Fruit fly (Drosophila melanogaster): ENCODE results near the gene meru.

The meru gene

dm6 chr3L:15826347-15826984 is 17.4 kb downstream of the meru start, which contains the start of the genes DCP2 and dbo (continued):
- TF ChIP-seq CG18619 (GFP tag; optimal IDR thresholded peaks at IDR 0.05) (peak; percentile 70), toy (GFP tag; IDR thresholded peaks at IDR 0.05) (peak; percentile 56), org-1 (GFP tag; optimal IDR thresholded peaks at IDR 0.05) (no peak), CG11696 (GFP tag; IDR thresholded peaks at IDR 0.05) (0 out of 2 replicates have a peak, but pooled peaks have one; percentile 17), ara (GFP tag; IDR thresholded peaks at IDR 0.05) (peak; percentile 25; the same call in 1 of the 2 replicates), ro (GFP tag; IDR thresholded peaks at IDR 0.05) (no peak), sna (GFP tag; IDR thresholded peaks at IDR 0.05; ENCODE audit: partially characterized antibody) (peak; percentile 81), Atf6 (GFP tag; IDR thresholded peaks at IDR 0.05) (peak; percentile 51; the same call in 1 of the 2 replicates), CG16779 (GFP tag; IDR thresholded peaks at IDR 0.05) (no peak), Bgb (GFP tag; IDR thresholded peaks at IDR 0.05; ENCODE audit: partially characterized antibody) (peak; percentile 86), CG2875 (GFP tag; optimal IDR thresholded peaks at IDR 0.05) (no peak), CG11456 (GFP tag; IDR thresholded peaks at IDR 0.05) (peak; percentile 84; the same call in 2 of the 3 replicates), CG6175 (GFP tag; IDR thresholded peaks at IDR 0.05) (0 out of 3 replicates have a peak, but pooled peaks have one; percentile 66), Fer3 (tag; optimal IDR thresholded peaks at IDR 0.05) (peak; percentile 82), CG2129 (GFP tag; IDR thresholded peaks at IDR 0.05; ENCODE audit: partially characterized antibody) (peak; percentile 68), az2 (GFP tag; optimal IDR thresholded peaks at IDR 0.05) (peak; percentile 74), CG2678 (tag; optimal IDR thresholded peaks at IDR 0.05) (peak; percentile 79), crp (GFP tag; optimal IDR thresholded peaks at IDR 0.05) (no peak), Abd-B (GFP tag; optimal IDR thresholded peaks at IDR 0.05) (peak; percentile 30), Dfd (GFP tag; optimal IDR thresholded peaks at IDR 0.05) (no peak), mam (GFP tag; optimal IDR thresholded peaks at IDR 0.05) (peak; percentile 53), fd96Cb (tag; optimal IDR thresholded peaks at IDR 0.05) (peak; percentile 50), CTCF (GFP tag; optimal IDR thresholded peaks at IDR 0.05) (peak; percentile 32), CG10654 (GFP tag; optimal IDR thresholded peaks at IDR 0.05) (peak; percentile 47), CG10959 (GFP tag; IDR thresholded peaks at IDR 0.05) (no peak), sens (GFP tag) (peak; percentile 67), MESR4 (GFP tag; optimal IDR thresholded peaks at IDR 0.05) (no peak), NC2β (GFP tag; optimal IDR thresholded peaks at IDR 0.05) (no peak), sr (GFP tag; IDR thresholded peaks at IDR 0.05) (no peak), zen2 (GFP tag; IDR thresholded peaks at IDR 0.05; ENCODE audit: partially characterized antibody) (no peak; the same call in 1 of the 3 replicates), CG15514 (GFP tag; optimal IDR thresholded peaks at IDR 0.05) (peak; percentile 39), dm (GFP tag; optimal IDR thresholded peaks at IDR 0.05) (no peak), CG4404 (GFP tag; IDR thresholded peaks at IDR 0.05) (0 out of 2 replicates have a peak, but pooled peaks have one; percentile 19), her (GFP tag; optimal IDR thresholded peaks at IDR 0.05) (no peak), CG3163 (GFP tag; optimal IDR thresholded peaks at IDR 0.05) (no peak), ap (GFP tag; IDR thresholded peaks at IDR 0.05) (no peak), gfzf (GFP tag; optimal IDR thresholded peaks at IDR 0.05) (peak; percentile 58), CG31224 (GFP tag; IDR thresholded peaks at IDR 0.05) (0 out of 2 replicates have a peak, but pooled peaks have one; percentile 10), CrebB (tag; optimal IDR thresholded peaks at IDR 0.05) (peak; percentile 11), CG8089 (GFP tag; optimal IDR thresholded peaks at IDR 0.05) (peak; percentile 3), scrt (GFP tag; optimal IDR thresholded peaks at IDR 0.05) (no peak), Oaz (GFP tag; IDR thresholded peaks at IDR 0.05) (peak; percentile 27; the same call in 1 of the 2 replicates), ind (GFP tag; optimal IDR thresholded peaks at IDR 0.05) (peak; percentile 66), rib (GFP tag; IDR thresholded peaks at IDR 0.05) (no peak), Antp (GFP tag; optimal IDR thresholded peaks at IDR 0.05) (peak; percentile 29), CG2889 (GFP tag; IDR thresholded peaks at IDR 0.05) (no peak), caup (GFP tag; optimal IDR thresholded peaks at IDR 0.05; ENCODE audit: severe bottlenecking) (peak; percentile 42), slbo (GFP tag; IDR thresholded peaks at IDR 0.05) (peak; percentile 87), CG32532 (GFP tag; IDR thresholded peaks at IDR 0.05) (peak; percentile 86), CG3995 (GFP tag; optimal IDR thresholded peaks at IDR 0.05) (peak; percentile 80)

All from whole organism, embryonic.